Fruit fly (Drosophila melanogaster) whole organism, embryonic: ENCODE results near the gene Vha55.

Source experiments
- Asciz ChIP-seq: fragments of 200-800 bp; sonication (Bioruptor generic); optimal IDR thresholded peaks from 2 replicates; lab custom pipeline; 2017; ENCODE audit warnings: missing biosample characterization, mild to moderate bottlenecking, missing genetic modification characterization, missing genetic modification reagents
- Bteb2 ChIP-seq: fragments of 200-800 bp; sonication (Bioruptor generic); optimal IDR thresholded peaks from 2 replicates; lab custom pipeline; 2016; ENCODE audit warnings: missing biosample characterization, missing genetic modification characterization
- CG11560 ChIP-seq: fragments of 200-800 bp; sonication (Bioruptor generic); IDR thresholded peaks from 3 replicates; pipeline ENCODE4 v1.3.6; 2022; ENCODE audit warnings: missing biosample characterization, missing genetic modification characterization
- CG1529 ChIP-seq: fragments of 200-800 bp; sonication (Bioruptor generic); optimal IDR thresholded peaks from 3 replicates; lab custom pipeline; 2018; ENCODE audit warnings: missing biosample characterization, missing genetic modification characterization
- CG6765 ChIP-seq: fragments of 200-800 bp; sonication (Bioruptor generic); optimal IDR thresholded peaks from 3 replicates; lab custom pipeline; 2017; ENCODE audit warnings: missing biosample characterization, mild to moderate bottlenecking, missing genetic modification characterization
- CG9932 ChIP-seq: fragments of 200-800 bp; sonication (Bioruptor generic); IDR thresholded peaks from 2 replicates; pipeline ENCODE4 v1.3.6; 2022; ENCODE audit warnings: missing biosample characterization, missing genetic modification characterization
- Side ChIP-seq: fragments of 200-800 bp; sonication (Bioruptor generic); optimal IDR thresholded peaks from 2 replicates; lab custom pipeline; 2016; ENCODE audit warnings: missing biosample characterization, missing genetic modification characterization
- Six4 ChIP-seq: fragments of 200-800 bp; sonication (Bioruptor generic); optimal IDR thresholded peaks from 2 replicates; lab custom pipeline; 2016; ENCODE audit warnings: missing biosample characterization, missing genetic modification characterization
- Sox102F ChIP-seq: fragments of 200-800 bp; sonication (Bioruptor generic); optimal IDR thresholded peaks from 2 replicates; lab custom pipeline; 2018; ENCODE audit warnings: missing biosample characterization, mild to moderate bottlenecking, missing genetic modification characterization, moderate library complexity
- run ChIP-seq: fragments of 200-800 bp; sonication (Bioruptor generic); optimal IDR thresholded peaks from 3 replicates; lab custom pipeline; 2018; ENCODE audit warnings: missing biosample characterization, mild to moderate bottlenecking, missing genetic modification characterization
- stwl ChIP-seq: fragments of 200-800 bp; sonication (Bioruptor generic); optimal IDR thresholded peaks from 3 replicates; lab custom pipeline; 2018; ENCODE audit warnings: missing biosample characterization, mild to moderate bottlenecking, missing genetic modification characterization, moderate library complexity
- unpg ChIP-seq: fragments of 200-800 bp; sonication (Bioruptor generic); optimal IDR thresholded peaks from 3 replicates; lab custom pipeline; 2018; ENCODE audit warnings: missing biosample characterization, mild to moderate bottlenecking, missing genetic modification characterization, moderate library complexity

DNA sequence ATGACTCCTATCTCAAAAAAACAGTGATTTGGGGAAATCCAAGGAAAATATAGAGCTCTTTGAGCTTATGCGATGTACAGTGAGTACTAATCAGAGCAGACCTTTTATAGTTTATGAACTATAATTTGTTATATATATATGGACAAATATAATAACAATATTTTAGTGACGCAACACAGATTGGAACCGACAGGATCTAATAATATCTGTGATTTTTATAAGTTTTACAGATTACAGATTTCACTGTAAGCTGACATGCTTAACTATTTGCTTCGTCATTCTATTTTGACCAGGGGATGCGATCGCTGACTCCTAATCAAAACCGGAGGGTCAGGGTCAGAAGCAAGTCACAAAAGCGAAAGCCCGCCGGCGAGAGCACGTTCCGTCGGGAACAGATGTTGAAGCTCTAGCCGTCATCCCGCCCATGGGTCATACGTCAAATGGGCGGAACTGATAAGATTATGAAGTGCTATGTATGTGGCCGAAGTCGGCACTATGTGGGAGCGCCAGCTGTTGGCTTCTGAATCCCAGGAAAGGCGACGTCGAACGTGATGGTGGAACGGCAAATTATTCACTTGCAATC, 46.5 kb upstream of the Vha55 start, which contains the start of gene Gnmt:
- TF ChIP-seq unpg (GFP tag; lab: Kevin White, UChicago), result no peak
- no peak for TF ChIP-seq CG1529 (GFP tag; lab: Kevin White, UChicago)
- TF ChIP-seq CG11560 (tag; lab: Robert Waterston, UW), result no peak
- no peak for TF ChIP-seq Sox102F (GFP tag; lab: Kevin White, UChicago)
- no peak for TF ChIP-seq stwl (tag; lab: Kevin White, UChicago)
- no peak for TF ChIP-seq Asciz (GFP tag; lab: Kevin White, UChicago)
- no peak for TF ChIP-seq Side
- TF ChIP-seq Bteb2 (GFP tag; lab: Kevin White, UChicago), result no peak
- no peak for TF ChIP-seq CG9932 (GFP tag; lab: Robert Waterston, UW)
- no peak for TF ChIP-seq CG6765 (GFP tag; lab: Kevin White, UChicago)
- no peak for TF ChIP-seq Six4 (GFP tag; lab: Kevin White, UChicago)
- no peak for TF ChIP-seq run
